Worm (Caenorhabditis elegans) whole organism, mixed stage, embryonic: Measurements from ENCODE around the gene F56A8.3.

Experiments
- M03D4.4 ChIP-seq: sonication (generic microtip); optimal IDR thresholded peaks from 2 replicates; lab custom pipeline; 2017; ENCODE audit warnings: mild to moderate bottlenecking, missing genetic modification characterization, missing compliant biosample characterization
- ceh-43 ChIP-seq: fragments of 200-800 bp; sonication (Bioruptor generic); optimal IDR thresholded peaks from 2 replicates; lab custom pipeline; 2018; ENCODE audit warnings: mild to moderate bottlenecking, missing genetic modification characterization, moderate library complexity, missing compliant biosample characterization
- lsy-2 ChIP-seq: fragments of 150-350 bp; optimal IDR thresholded peaks from 2 replicates; lab custom pipeline; 2014; ENCODE audit warnings: missing biosample characterization, missing genetic modification characterization
- nhr-12 ChIP-seq: fragments of 150-350 bp; optimal IDR thresholded peaks from 2 replicates; lab custom pipeline; 2014; ENCODE audit warnings: missing biosample characterization, missing genetic modification characterization
- pha-4 ChIP-seq: fragments of 150-350 bp; optimal IDR thresholded peaks from 2 replicates; lab custom pipeline; 2018; ENCODE audit warnings: missing biosample characterization, missing genetic modification reagents, missing genetic modification characterization
- snpc-4 ChIP-seq: fragments of 150-350 bp; optimal IDR thresholded peaks from 2 replicates; lab custom pipeline; 2014; ENCODE audit warnings: missing biosample characterization, missing genetic modification characterization
- unc-39 ChIP-seq: fragments of 150-350 bp; optimal IDR thresholded peaks from 2 replicates; lab custom pipeline; 2014; ENCODE audit warnings: missing biosample characterization, missing genetic modification characterization
- unc-62 ChIP-seq: fragments of 150-350 bp; optimal IDR thresholded peaks from 2 replicates; lab custom pipeline; 2014; ENCODE audit warnings: missing biosample characterization, missing genetic modification reagents, missing genetic modification characterization

ce11 chrIII:13262987-13263386 lies 6.3 kb downstream of the F56A8.3 start, which contains the start of gene F56A8.4:
- TF ChIP-seq snpc-4 (no peak), lsy-2 (tag; lab: Kevin White, UChicago) (no peak), unc-62 (GFP tag; lab: Kevin White, UChicago) (no peak), pha-4 (tag; lab: Kevin White, UChicago) (no peak), M03D4.4 (no peak), unc-39 (tag; lab: Kevin White, UChicago) (no peak), ceh-43 (GFP tag; lab: Kevin White, UChicago) (no peak), nhr-12 (tag; lab: Kevin White, UChicago) (no peak)
